Worm (Caenorhabditis elegans) whole organism, midembryonic: ENCODE measurements around the gene rabn-5.

ENCODE experiments used
- T22C8.4 ChIP-seq: fragments of 200-800 bp; sonication (Bioruptor generic); IDR thresholded peaks from 2 replicates; pipeline ENCODE4 v1.3.6; 2022; ENCODE audit warnings: missing genetic modification characterization, missing compliant biosample characterization
- cog-1 ChIP-seq: sonication (generic microtip); optimal IDR thresholded peaks from 2 replicates; lab custom pipeline; 2016; ENCODE audit warnings: missing genetic modification characterization, missing compliant biosample characterization
- flt-1 ChIP-seq: fragments of 200-800 bp; sonication (Bioruptor generic); IDR thresholded peaks from 2 replicates; pipeline ENCODE4 v1.3.6; 2022; ENCODE audit warnings: missing genetic modification characterization, missing compliant biosample characterization
- klf-2 ChIP-seq: fragments of 200-800 bp; sonication (Bioruptor generic); conservative IDR thresholded peaks from 2 replicates; pipeline ENCODE4 v1.3.6; 2022; ENCODE audit warnings: missing genetic modification reagents, missing genetic modification characterization, missing compliant biosample characterization
- med-1 ChIP-seq: sonication (generic microtip); optimal IDR thresholded peaks from 2 replicates; lab custom pipeline; 2017; ENCODE audit warnings: missing genetic modification characterization, mild to moderate bottlenecking, missing compliant biosample characterization, antibody characterized with exemption, missing genetic modification reagents; ENCODE audit not compliant: insufficient read depth
- ref-1 ChIP-seq: fragments of 200-800 bp; sonication (Bioruptor generic); conservative IDR thresholded peaks from 2 replicates; pipeline ENCODE4 v1.3.6; 2022; ENCODE audit warnings: missing genetic modification reagents, missing genetic modification characterization, missing compliant biosample characterization
- tab-1 ChIP-seq: fragments of 200-800 bp; sonication (Bioruptor generic); IDR thresholded peaks from 2 replicates; pipeline ENCODE4 v1.3.6; 2022; ENCODE audit warnings: missing genetic modification characterization, missing compliant biosample characterization
- ztf-23 ChIP-seq: fragments of 200-800 bp; sonication (Bioruptor generic); IDR thresholded peaks from 2 replicates; pipeline ENCODE4 v1.3.6; 2022; ENCODE audit warnings: missing genetic modification reagents, missing genetic modification characterization, missing compliant biosample characterization
- ztf-29 ChIP-seq: fragments of 200-800 bp; sonication (Bioruptor generic); IDR thresholded peaks from 2 replicates; pipeline ENCODE4 v1.3.6; 2022; ENCODE audit warnings: missing genetic modification reagents, missing genetic modification characterization, missing compliant biosample characterization

The rabn-5 gene

DNA sequence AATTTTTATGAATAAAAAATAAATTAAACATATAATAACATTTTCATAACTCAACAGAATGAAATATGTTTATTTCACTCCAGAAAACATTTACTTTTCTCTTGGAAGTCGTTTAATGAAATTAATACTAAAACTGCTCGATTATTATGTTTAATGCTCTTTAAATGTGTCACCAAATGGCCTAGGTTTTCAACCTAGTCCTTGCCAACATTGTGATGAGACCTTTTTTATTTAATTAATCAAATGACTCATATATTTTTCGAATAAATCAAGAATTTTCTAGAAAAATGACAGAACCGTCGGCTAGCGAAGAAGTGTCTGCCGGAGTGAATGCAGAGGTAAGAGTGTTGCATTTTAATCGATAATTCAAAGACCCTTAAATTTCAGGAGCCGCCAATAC lies at the start of gene rabn-5:
rabn-5 (plus strand) TSS at position 284 of the 400 bp plus-strand sequence.
- TF ChIP-seq klf-2 (GFP tag; lab: Robert Waterston, UW) = no peak
- TF ChIP-seq tab-1 (GFP tag; lab: Robert Waterston, UW) = no peak
- TF ChIP-seq ztf-23 (GFP tag; lab: Robert Waterston, UW) = no peak
- TF ChIP-seq med-1 = no peak
- TF ChIP-seq cog-1 (tag; lab: Kevin White, UChicago) = no peak

DNA sequence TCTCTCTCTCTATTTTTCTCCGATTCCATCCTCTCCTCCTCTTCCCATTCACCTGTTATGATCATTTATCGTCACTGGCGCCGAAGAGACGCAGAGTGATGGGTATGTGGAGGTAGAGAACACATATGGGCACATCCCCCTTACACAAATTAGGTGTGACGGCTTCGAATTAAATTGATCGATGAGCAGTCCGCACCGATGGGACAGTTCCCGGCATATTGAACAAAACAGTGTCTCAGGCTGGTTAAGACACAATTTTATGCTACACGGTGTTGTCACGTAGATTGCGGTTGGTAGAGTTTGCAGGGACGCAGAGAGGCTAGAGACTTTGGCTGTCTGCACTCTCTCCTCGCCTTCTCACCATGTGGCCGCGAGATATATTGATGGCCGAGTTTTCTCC lies 49.6 kb upstream of the rabn-5 start, which contains the start of gene R12B2.7:
R12B2.7 (plus strand) TSS at position 247 of the 400 bp plus-strand sequence.
- TF ChIP-seq ref-1 (GFP tag; lab: Robert Waterston, UW) = no peak
- no peak for TF ChIP-seq ztf-23 (GFP tag; lab: Robert Waterston, UW)
- TF ChIP-seq klf-2 (GFP tag; lab: Robert Waterston, UW) = no peak
- 0 out of 2 replicates have a peak, but pooled peaks have one; percentile 28 for TF ChIP-seq tab-1 (GFP tag; lab: Robert Waterston, UW)

- TF ChIP-seq tab-1 (GFP tag; lab: Robert Waterston, UW) = no peak
- no peak for TF ChIP-seq ztf-29 (GFP tag; lab: Robert Waterston, UW)
- TF ChIP-seq T22C8.4 (GFP tag; lab: Robert Waterston, UW) = no peak
Measured at ce11 chrIII:5815932-5816331, 48.4 kb upstream of the rabn-5 start, which contains the start of gene sma-4. sma-4 (plus strand) TSS chrIII:5816232.

DNA sequence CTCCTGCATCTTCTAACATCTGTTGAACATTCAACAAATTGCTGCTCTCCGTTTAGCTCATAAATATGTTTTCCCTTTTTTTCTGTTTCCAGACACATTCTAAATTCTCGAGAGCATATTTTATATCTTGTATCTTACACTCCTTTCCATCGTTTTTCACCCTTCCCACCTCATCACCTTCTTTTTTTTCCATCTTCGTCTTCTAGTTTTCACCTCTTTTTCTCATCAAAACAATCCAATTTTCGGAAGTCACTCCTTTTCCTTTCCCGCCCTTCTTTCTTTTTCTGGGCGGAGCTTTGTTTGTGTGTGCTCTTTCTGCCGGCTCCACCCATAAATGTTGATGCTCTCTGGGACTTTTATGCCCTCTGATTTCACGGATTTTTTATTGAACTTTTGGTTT lies 41.5 kb upstream of the rabn-5 start:
- TF ChIP-seq ref-1 (GFP tag; lab: Robert Waterston, UW) (no peak), T22C8.4 (GFP tag; lab: Robert Waterston, UW) (no peak), tab-1 (GFP tag; lab: Robert Waterston, UW) (no peak), ztf-29 (GFP tag; lab: Robert Waterston, UW) (no peak), med-1 (no peak), klf-2 (GFP tag; lab: Robert Waterston, UW) (no peak), flt-1 (no peak)

ce11 chrIII:5823617-5824016 lies 40.7 kb upstream of the rabn-5 start, which contains the start of gene R12B2.8:
R12B2.8 (plus strand) TSS chrIII:5823917.
- no peak for TF ChIP-seq cog-1 (tag; lab: Kevin White, UChicago)
- no peak for TF ChIP-seq ztf-23 (GFP tag; lab: Robert Waterston, UW)
- no peak for TF ChIP-seq ref-1 (GFP tag; lab: Robert Waterston, UW)
- no peak for TF ChIP-seq tab-1 (GFP tag; lab: Robert Waterston, UW)
- no peak for TF ChIP-seq flt-1
- no peak for TF ChIP-seq med-1
- TF ChIP-seq T22C8.4 (GFP tag; lab: Robert Waterston, UW) = no peak
- no peak for TF ChIP-seq klf-2 (GFP tag; lab: Robert Waterston, UW)
- no peak for TF ChIP-seq ztf-29 (GFP tag; lab: Robert Waterston, UW)

DNA sequence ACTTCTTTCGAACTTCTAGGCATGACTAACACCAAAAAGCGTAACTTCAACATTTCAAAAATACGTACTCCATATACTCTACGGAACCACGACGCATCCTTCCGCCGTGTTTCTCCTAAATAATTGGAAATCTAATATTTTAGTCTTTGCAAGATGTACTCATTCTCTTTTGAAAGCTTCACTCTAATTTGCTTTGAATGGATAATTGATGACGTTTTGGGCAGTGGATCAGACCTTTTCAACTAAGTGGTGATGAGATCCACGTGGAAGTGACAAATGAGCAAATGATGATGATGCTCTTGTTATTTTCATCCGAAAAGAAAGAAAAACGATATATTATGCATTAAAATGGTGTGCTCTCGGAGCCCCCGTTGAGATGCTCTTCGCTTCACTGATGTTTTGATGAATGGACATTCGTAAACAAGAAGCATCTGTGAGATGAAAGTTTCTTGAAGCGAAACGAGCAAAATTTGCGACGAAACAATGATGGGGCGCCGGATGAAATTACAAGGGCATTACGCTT lies 39.8 kb upstream of the rabn-5 start:
- TF ChIP-seq T22C8.4 (GFP tag; lab: Robert Waterston, UW) (no peak), klf-2 (GFP tag; lab: Robert Waterston, UW) (no peak), ztf-29 (GFP tag; lab: Robert Waterston, UW) (no peak), tab-1 (GFP tag; lab: Robert Waterston, UW) (no peak), cog-1 (tag; lab: Kevin White, UChicago) (no peak), ztf-23 (GFP tag; lab: Robert Waterston, UW) (no peak), med-1 (no peak), flt-1 (no peak), ref-1 (GFP tag; lab: Robert Waterston, UW) (no peak)

- TF ChIP-seq tab-1 (GFP tag; lab: Robert Waterston, UW) = no peak
- no peak for TF ChIP-seq ztf-29 (GFP tag; lab: Robert Waterston, UW)
- no peak for TF ChIP-seq ztf-23 (GFP tag; lab: Robert Waterston, UW)
- no peak for TF ChIP-seq T22C8.4 (GFP tag; lab: Robert Waterston, UW)
- TF ChIP-seq ref-1 (GFP tag; lab: Robert Waterston, UW) = no peak
- no peak for TF ChIP-seq cog-1 (tag; lab: Kevin White, UChicago)
- TF ChIP-seq flt-1 = no peak
- TF ChIP-seq med-1 = no peak
- TF ChIP-seq klf-2 (GFP tag; lab: Robert Waterston, UW) = no peak
Measured at ce11 chrIII:5826895-5827437, 37.4 kb upstream of the rabn-5 start.

DNA sequence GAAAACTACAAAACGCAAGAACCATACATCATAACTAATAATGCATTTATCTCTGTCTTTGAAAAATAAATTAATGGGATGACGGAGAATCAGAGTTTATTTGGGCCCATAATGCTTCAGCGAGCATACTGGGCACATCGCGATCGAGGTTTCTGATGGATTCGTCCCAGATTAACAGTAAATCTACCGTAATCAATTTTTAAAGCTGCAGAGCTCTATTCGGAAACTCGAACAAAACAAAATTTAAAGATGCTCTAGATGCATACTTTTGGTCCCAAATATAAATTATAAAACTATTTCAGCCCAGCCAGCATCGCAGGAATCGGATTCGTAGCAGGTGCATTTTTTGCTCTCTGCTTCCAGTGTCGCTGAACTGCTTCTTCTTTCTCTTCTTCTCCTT lies 36.3 kb upstream of the rabn-5 start:
- TF ChIP-seq T22C8.4 (GFP tag; lab: Robert Waterston, UW) (no peak), ref-1 (GFP tag; lab: Robert Waterston, UW) (no peak)

ce11 chrIII:5832442-5832841 lies 31.9 kb upstream of the rabn-5 start:
- TF ChIP-seq med-1 (no peak), T22C8.4 (GFP tag; lab: Robert Waterston, UW) (no peak), ref-1 (GFP tag; lab: Robert Waterston, UW) (no peak), flt-1 (no peak)

DNA sequence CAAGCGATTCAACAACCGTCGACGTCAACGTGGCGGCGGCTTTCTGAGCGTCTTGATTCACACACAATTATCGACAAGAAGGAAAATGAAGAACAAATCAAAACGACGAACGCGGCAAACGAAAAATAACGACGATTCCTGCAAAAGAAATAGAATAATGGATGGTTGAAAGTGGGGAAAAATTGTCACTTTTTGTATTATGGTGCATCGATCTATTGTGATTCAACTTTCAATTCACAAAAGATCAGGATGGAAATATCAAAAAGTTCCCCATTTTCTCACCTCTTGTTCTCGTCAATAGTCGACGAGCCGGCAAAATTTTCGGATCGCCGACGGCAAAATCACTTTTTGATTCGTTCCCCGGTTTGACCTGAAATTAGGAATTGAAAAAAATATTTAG lies 31.0 kb upstream of the rabn-5 start, which contains the start of the genes R12B2.13 and mdt-15:
R12B2.13 (minus strand) TSS at position 101 of the 400 bp plus-strand sequence.
mdt-15 (minus strand) TSS at position 376 of the 400 bp plus-strand sequence.
- no peak for TF ChIP-seq ztf-29 (GFP tag; lab: Robert Waterston, UW)
- no peak for TF ChIP-seq klf-2 (GFP tag; lab: Robert Waterston, UW)
- no peak for TF ChIP-seq ref-1 (GFP tag; lab: Robert Waterston, UW)
- no peak for TF ChIP-seq T22C8.4 (GFP tag; lab: Robert Waterston, UW)
- no peak for TF ChIP-seq flt-1
- TF ChIP-seq med-1 = no peak
- TF ChIP-seq ztf-23 (GFP tag; lab: Robert Waterston, UW) = no peak
